Worm (Caenorhabditis elegans) whole organism, mixed stage, embryonic: ENCODE results near the gene ZK1240.11.

Experiments
- elt-3 ChIP-seq: fragments of 150-350 bp; optimal IDR thresholded peaks from 2 replicates; lab custom pipeline; 2014; ENCODE audit warnings: missing biosample characterization, missing genetic modification characterization
- lin-13 ChIP-seq: fragments of 150-350 bp; optimal IDR thresholded peaks from 2 replicates; lab custom pipeline; 2014; ENCODE audit warnings: missing biosample characterization, missing genetic modification characterization
- lsy-2 ChIP-seq: fragments of 150-350 bp; optimal IDR thresholded peaks from 2 replicates; lab custom pipeline; 2014; ENCODE audit warnings: missing biosample characterization, missing genetic modification characterization
- mab-5 ChIP-seq: fragments of 150-350 bp; optimal IDR thresholded peaks from 2 replicates; lab custom pipeline; 2014; ENCODE audit warnings: missing biosample characterization, missing genetic modification characterization
- mep-1 ChIP-seq: fragments of 150-350 bp; optimal IDR thresholded peaks from 2 replicates; lab custom pipeline; 2017; ENCODE audit warnings: missing biosample characterization, missing genetic modification reagents, missing genetic modification characterization, inconsistent platforms
- nhr-12 ChIP-seq: fragments of 150-350 bp; optimal IDR thresholded peaks from 2 replicates; lab custom pipeline; 2014; ENCODE audit warnings: missing biosample characterization, missing genetic modification characterization
- nhr-237 ChIP-seq: fragments of 150-350 bp; optimal IDR thresholded peaks from 2 replicates; lab custom pipeline; 2014; ENCODE audit warnings: missing biosample characterization, missing genetic modification characterization
- pha-4 ChIP-seq: fragments of 150-350 bp; optimal IDR thresholded peaks from 2 replicates; lab custom pipeline; 2018; ENCODE audit warnings: missing biosample characterization, missing genetic modification reagents, missing genetic modification characterization
- snpc-4 ChIP-seq: fragments of 150-350 bp; optimal IDR thresholded peaks from 2 replicates; lab custom pipeline; 2014; ENCODE audit warnings: missing biosample characterization, missing genetic modification characterization

DNA sequence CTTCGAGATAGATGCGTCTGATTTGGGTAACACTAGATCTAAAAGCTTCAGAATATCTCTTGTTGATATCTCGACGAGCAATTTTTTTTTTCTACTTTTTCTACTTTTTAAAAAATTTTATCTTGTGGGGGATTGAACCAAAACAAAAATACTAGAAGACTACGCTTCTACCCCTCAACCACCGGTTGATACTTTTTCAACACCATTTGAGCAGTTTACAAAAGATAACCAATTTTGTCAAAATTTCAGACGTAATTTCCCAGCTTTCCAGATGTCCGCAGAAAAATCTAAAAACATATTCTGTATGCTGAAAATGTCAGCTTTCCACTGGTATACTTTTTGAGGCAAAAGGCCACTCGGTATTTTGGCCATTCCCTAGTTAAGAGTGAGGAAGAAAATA, 20.5 kb upstream of the ZK1240.11 start:
- TF ChIP-seq pha-4 (tag; lab: Kevin White, UChicago) (no peak), mab-5 (tag; lab: Kevin White, UChicago) (no peak), nhr-237 (no peak), elt-3 (no peak), mep-1 (no peak), lsy-2 (tag; lab: Kevin White, UChicago) (no peak), snpc-4 (tag; lab: Kevin White, UChicago) (no peak), lin-13 (tag; lab: Kevin White, UChicago) (no peak), nhr-12 (tag; lab: Kevin White, UChicago) (no peak)
